Fruit fly (Drosophila melanogaster) whole organism, embryonic: Measurements from ENCODE around the gene AOX1.
A peak's percentile ranks its signal among the peaks of the same experiment; 100 is the strongest.

Experiments
- Awh ChIP-seq: fragments of 200-800 bp; sonication (Bioruptor generic); IDR thresholded peaks from 2 replicates; pipeline ENCODE4, ENCODE4 v1.3.6; 2022; ENCODE audit warnings: missing biosample characterization, missing genetic modification characterization
- CG11085 ChIP-seq: fragments of 200-800 bp; sonication (Bioruptor generic); IDR thresholded peaks from 2 replicates; pipeline ENCODE4 v1.3.6; 2022; ENCODE audit warnings: missing biosample characterization, missing genetic modification characterization
- CG11456 ChIP-seq: fragments of 200-800 bp; sonication (Bioruptor generic); IDR thresholded peaks from 3 replicates; pipeline ENCODE4 v1.3.6; 2022; ENCODE audit warnings: missing biosample characterization, missing genetic modification characterization
- CG11723 ChIP-seq: fragments of 200-800 bp; sonication (Bioruptor generic); optimal IDR thresholded peaks from 2 replicates; lab custom pipeline; 2017; ENCODE audit warnings: missing biosample characterization, mild to moderate bottlenecking, missing genetic modification characterization
- CG14860 ChIP-seq: fragments of 200-800 bp; sonication (Bioruptor generic); IDR thresholded peaks from 3 replicates; pipeline ENCODE4 v1.3.6; 2022; ENCODE audit warnings: missing biosample characterization, missing genetic modification characterization; ENCODE audit not compliant: partially characterized antibody
- CG15269 ChIP-seq: fragments of 200-800 bp; sonication (Bioruptor generic); optimal IDR thresholded peaks from 2 replicates; lab custom pipeline; 2018; ENCODE audit warnings: missing biosample characterization, mild to moderate bottlenecking, missing genetic modification characterization, moderate library complexity
- CG17361 ChIP-seq: fragments of 200-800 bp; sonication (Bioruptor generic); IDR thresholded peaks from 3 replicates; pipeline ENCODE4 v1.3.6; 2022; ENCODE audit warnings: missing biosample characterization, missing genetic modification characterization
- CG2712 ChIP-seq: fragments of 200-800 bp; optimal IDR thresholded peaks from 3 replicates; lab custom pipeline; 2019; ENCODE audit warnings: missing biosample characterization, mild to moderate bottlenecking, missing genetic modification characterization, moderate library complexity
- CG32532 ChIP-seq: fragments of 200-800 bp; sonication (Bioruptor generic); IDR thresholded peaks from 2 replicates; pipeline ENCODE4 v1.3.6; 2022; ENCODE audit warnings: missing biosample characterization, missing genetic modification characterization
- CG6813 ChIP-seq: fragments of 200-800 bp; sonication (Bioruptor generic); optimal IDR thresholded peaks from 2 replicates; lab custom pipeline; 2017; ENCODE audit warnings: missing biosample characterization, missing genetic modification characterization, mild to moderate bottlenecking, moderate library complexity, missing genetic modification reagents
- CG6854 ChIP-seq: fragments of 200-800 bp; sonication (Bioruptor generic); optimal IDR thresholded peaks from 3 replicates; lab custom pipeline; 2017; ENCODE audit warnings: missing biosample characterization, mild to moderate bottlenecking, missing genetic modification characterization
- CG7745 ChIP-seq: fragments of 200-800 bp; sonication (Bioruptor generic); optimal IDR thresholded peaks from 2 replicates; lab custom pipeline; 2018; ENCODE audit warnings: missing biosample characterization, mild to moderate bottlenecking, missing genetic modification characterization, moderate library complexity
- Camta ChIP-seq: fragments of 200-800 bp; sonication (Bioruptor generic); optimal IDR thresholded peaks from 2 replicates; lab custom pipeline; 2016; ENCODE audit warnings: missing biosample characterization, missing genetic modification characterization
- D19A ChIP-seq: fragments of 200-800 bp; optimal IDR thresholded peaks from 3 replicates; lab custom pipeline; 2019; ENCODE audit warnings: missing biosample characterization, mild to moderate bottlenecking, missing genetic modification characterization, moderate library complexity
- D19B ChIP-seq: fragments of 200-800 bp; sonication (Bioruptor generic); optimal IDR thresholded peaks from 2 replicates; lab custom pipeline; 2017; ENCODE audit warnings: missing biosample characterization, mild to moderate bottlenecking, missing genetic modification characterization
- Deaf1 ChIP-seq: fragments of 200-800 bp; optimal IDR thresholded peaks from 3 replicates; lab custom pipeline; 2019; ENCODE audit warnings: missing biosample characterization, mild to moderate bottlenecking, missing genetic modification characterization, moderate library complexity
- Dll ChIP-seq: fragments of 200-800 bp; sonication (Bioruptor generic); IDR thresholded peaks from 4 replicates; pipeline ENCODE4 v1.3.6; 2022; ENCODE audit warnings: missing biosample characterization, missing genetic modification characterization; ENCODE audit not compliant: partially characterized antibody
- Doc2 ChIP-seq: fragments of 200-800 bp; sonication (Bioruptor generic); IDR thresholded peaks from 2 replicates; pipeline ENCODE4 v1.3.6; 2022; ENCODE audit warnings: missing biosample characterization, missing genetic modification characterization
- Ets65A ChIP-seq: fragments of 200-800 bp; sonication (Bioruptor generic); peaks from one replicate; lab custom pipeline; 2016; ENCODE audit warnings: missing biosample characterization, missing genetic modification characterization
- Lpt ChIP-seq: fragments of >200 bp; optimal IDR thresholded peaks from 2 replicates; lab custom pipeline; 2018; ENCODE audit warnings: missing biosample characterization, missing genetic modification characterization
- NC2α ChIP-seq: fragments of 200-800 bp; sonication (Bioruptor generic); optimal IDR thresholded peaks from 2 replicates; lab custom pipeline; 2016; ENCODE audit warnings: missing biosample characterization, missing genetic modification characterization
- Nf-YC ChIP-seq: fragments of 200-800 bp; optimal IDR thresholded peaks from 3 replicates; lab custom pipeline; 2019; ENCODE audit warnings: missing biosample characterization, mild to moderate bottlenecking, missing genetic modification characterization, moderate library complexity
- Optix ChIP-seq: fragments of 200-800 bp; sonication (Bioruptor generic); IDR thresholded peaks from 3 replicates; pipeline ENCODE4 v1.3.6; 2022; ENCODE audit warnings: missing biosample characterization, missing genetic modification characterization
- Ssrp ChIP-seq: fragments of 200-800 bp; sonication (Bioruptor generic); optimal IDR thresholded peaks from 2 replicates; lab custom pipeline; 2018; ENCODE audit warnings: missing biosample characterization, mild to moderate bottlenecking, missing genetic modification characterization, moderate library complexity
- Vsx1 ChIP-seq: fragments of 200-800 bp; sonication (Bioruptor generic); optimal IDR thresholded peaks from 2 replicates; lab custom pipeline; 2017; ENCODE audit warnings: missing biosample characterization, mild to moderate bottlenecking, missing genetic modification characterization, missing genetic modification reagents
- Xbp1 ChIP-seq: fragments of 200-800 bp; sonication (Bioruptor generic); optimal IDR thresholded peaks from 3 replicates; lab custom pipeline; 2016; ENCODE audit warnings: missing biosample characterization, mild to moderate bottlenecking, missing genetic modification characterization
- abd-A ChIP-seq: fragments of 200-800 bp; sonication (Bioruptor generic); optimal IDR thresholded peaks from 3 replicates; lab custom pipeline; 2019; ENCODE audit warnings: missing biosample characterization, mild to moderate bottlenecking, missing genetic modification characterization, moderate library complexity
- ac ChIP-seq: fragments of 200-800 bp; sonication (Bioruptor generic); optimal IDR thresholded peaks from 3 replicates; lab custom pipeline; 2017; ENCODE audit warnings: missing biosample characterization, mild to moderate bottlenecking, missing genetic modification characterization
- crp ChIP-seq, 2 experiments: fragments of 200-800 bp; sonication (Bioruptor generic); optimal IDR thresholded peaks; 2 replicates in 1 of 2; 3 replicates in 1 of 2; lab custom pipeline; 2017; ENCODE audit warnings: missing biosample characterization in 2 of 2, missing genetic modification characterization in 2 of 2, mild to moderate bottlenecking in 1 of 2, moderate library complexity in 1 of 2
- gcm ChIP-seq: fragments of 200-800 bp; sonication (Bioruptor generic); optimal IDR thresholded peaks from 2 replicates; lab custom pipeline; 2019; ENCODE audit warnings: missing biosample characterization, mild to moderate bottlenecking, missing genetic modification characterization, moderate library complexity
- grn ChIP-seq: fragments of 200-800 bp; sonication (Bioruptor generic); optimal IDR thresholded peaks from 3 replicates; lab custom pipeline; 2017; ENCODE audit warnings: missing biosample characterization, missing genetic modification characterization
- gsb-n ChIP-seq: fragments of 200-800 bp; sonication (Bioruptor generic); optimal IDR thresholded peaks from 3 replicates; lab custom pipeline; 2018; ENCODE audit warnings: missing biosample characterization, mild to moderate bottlenecking, missing genetic modification characterization
- h ChIP-seq: fragments of >200 bp; optimal IDR thresholded peaks from 2 replicates; lab custom pipeline; 2017
- her ChIP-seq: fragments of 200-800 bp; sonication (Bioruptor generic); optimal IDR thresholded peaks from 2 replicates; lab custom pipeline; 2016; ENCODE audit warnings: missing biosample characterization, missing genetic modification characterization
- kni ChIP-seq: fragments of 200-800 bp; sonication (Bioruptor generic); optimal IDR thresholded peaks from 3 replicates; lab custom pipeline; 2017; ENCODE audit warnings: mild to moderate bottlenecking, missing biosample characterization, missing genetic modification reagents, missing genetic modification characterization
- lola ChIP-seq, 3 experiments: fragments of >200 bp in 2 of 3; fragments of 200-800 bp in 1 of 3; sonication (Bioruptor generic) in 1 of 3; optimal IDR thresholded peaks; 2 replicates each; lab custom pipeline; 2017 to 2019; ENCODE audit warnings: missing biosample characterization in 3 of 3, missing genetic modification characterization in 3 of 3, mild to moderate bottlenecking in 1 of 3, moderate library complexity in 1 of 3
- oc ChIP-seq: fragments of 200-800 bp; sonication (Bioruptor generic); optimal IDR thresholded peaks from 2 replicates; lab custom pipeline; 2018; ENCODE audit warnings: missing biosample characterization, mild to moderate bottlenecking, missing genetic modification characterization, moderate library complexity
- odd ChIP-seq: fragments of 200-800 bp; sonication (Bioruptor generic); optimal IDR thresholded peaks from 2 replicates; lab custom pipeline; 2017; ENCODE audit warnings: missing biosample characterization, mild to moderate bottlenecking, missing genetic modification characterization
- otp ChIP-seq: fragments of 200-800 bp; sonication (Bioruptor generic); IDR thresholded peaks from 3 replicates; pipeline ENCODE4, ENCODE4 v1.3.6; 2022; ENCODE audit warnings: missing biosample characterization, missing genetic modification characterization
- sens ChIP-seq: fragments of 200-800 bp; sonication (Bioruptor generic); peaks from one replicate; lab custom pipeline; 2016; ENCODE audit warnings: missing biosample characterization, missing genetic modification characterization
- sim ChIP-seq: fragments of 200-800 bp; sonication (Bioruptor generic); IDR thresholded peaks from 2 replicates; pipeline ENCODE4 v1.3.6; 2022; ENCODE audit warnings: missing biosample characterization, missing genetic modification characterization
- slp2 ChIP-seq: fragments of 200-800 bp; sonication (Bioruptor generic); optimal IDR thresholded peaks from 2 replicates; lab custom pipeline; 2016; ENCODE audit warnings: missing biosample characterization, missing genetic modification characterization
- stwl ChIP-seq: fragments of 200-800 bp; sonication (Bioruptor generic); optimal IDR thresholded peaks from 3 replicates; lab custom pipeline; 2018; ENCODE audit warnings: missing biosample characterization, mild to moderate bottlenecking, missing genetic modification characterization, moderate library complexity
- tin ChIP-seq: fragments of 200-800 bp; sonication (Bioruptor generic); optimal IDR thresholded peaks from 3 replicates; lab custom pipeline; 2016; ENCODE audit warnings: missing biosample characterization, missing genetic modification characterization
- tll ChIP-seq, 2 experiments: fragments of 200-800 bp in 1 of 2; fragments of >200 bp in 1 of 2; sonication (Bioruptor generic) in 1 of 2; optimal IDR thresholded peaks; 2 replicates each; lab custom pipeline; 2017 to 2019; ENCODE audit warnings: missing biosample characterization in 2 of 2, missing genetic modification characterization in 2 of 2, mild to moderate bottlenecking in 1 of 2, moderate library complexity in 1 of 2
- twi ChIP-seq: fragments of 200-800 bp; optimal IDR thresholded peaks from 2 replicates; lab custom pipeline; 2019; ENCODE audit warnings: missing biosample characterization, mild to moderate bottlenecking, missing genetic modification characterization, moderate library complexity
- vvl ChIP-seq: fragments of 200-800 bp; sonication (Bioruptor generic); IDR thresholded peaks from 2 replicates; pipeline ENCODE4 v1.3.6; 2022; ENCODE audit warnings: missing biosample characterization, missing genetic modification characterization
- zen ChIP-seq: fragments of 200-800 bp; sonication (Bioruptor generic); optimal IDR thresholded peaks from 3 replicates; lab custom pipeline; 2018; ENCODE audit warnings: missing biosample characterization, mild to moderate bottlenecking, missing genetic modification characterization, moderate library complexity

Gene AOX1

dm6 chr3R:15583447-15583846 lies 46.4 kb upstream of the AOX1 start:
- TF ChIP-seq twi (tag; lab: Kevin White, UChicago) (no peak), sens (GFP tag; lab: Kevin White, UChicago) (peak; percentile 20), zen (tag; lab: Kevin White, UChicago) (peak; percentile 70), oc (tag; lab: Kevin White, UChicago) (peak; percentile 28), tll (GFP tag; optimal IDR thresholded peaks at IDR 0.05; lab: Kevin White, UChicago) (peak in 1 of 2 experiments; percentile 58), CG11456 (no peak), Ets65A (peak; percentile 86), D19A (tag; lab: Kevin White, UChicago) (no peak)

- TF ChIP-seq ac (GFP tag; lab: Kevin White, UChicago) (peak; percentile 4), Nf-YC (tag; lab: Kevin White, UChicago) (no peak), CG15269 (tag; lab: Kevin White, UChicago) (no peak), CG14860 (no peak), stwl (tag; lab: Kevin White, UChicago) (no peak), NC2α (GFP tag; lab: Kevin White, UChicago) (no peak), crp (GFP tag; optimal IDR thresholded peaks at IDR 0.05; lab: Kevin White, UChicago) (no peak), odd (peak; percentile 40), otp (GFP tag; lab: Robert Waterston, UW) (no peak), tin (GFP tag; lab: Kevin White, UChicago) (no peak), Dll (no peak), CG7745 (tag; lab: Kevin White, UChicago) (peak; percentile 93), grn (GFP tag; lab: Kevin White, UChicago) (peak; percentile 89), gcm (GFP tag; lab: Kevin White, UChicago) (peak; percentile 9), kni (GFP tag; lab: Kevin White, UChicago) (peak; percentile 87), Vsx1 (peak; percentile 37), twi (tag; lab: Kevin White, UChicago) (peak; percentile 81), vvl (GFP tag; lab: Robert Waterston, UW) (0 out of 2 replicates have a peak, but pooled peaks have one; percentile 16), abd-A (tag; lab: Kevin White, UChicago) (peak; percentile 87), sim (no peak), gsb-n (tag; lab: Kevin White, UChicago) (peak; percentile 60), her (GFP tag; lab: Kevin White, UChicago) (no peak), Awh (peak; percentile 88), CG32532 (GFP tag; lab: Robert Waterston, UW) (no peak)
Observed at dm6 chr3R:15582526-15583155, 45.5 kb upstream of the AOX1 start.

- TF ChIP-seq Lpt (GFP tag; lab: Kevin White, UChicago) (no peak), Xbp1 (GFP tag; lab: Kevin White, UChicago) (no peak), CG6813 (GFP tag; lab: Kevin White, UChicago) (no peak), Camta (GFP tag; lab: Kevin White, UChicago) (no peak), CG11085 (no peak), CG17361 (GFP tag; lab: Robert Waterston, UW) (peak; percentile 65), CG2712 (tag; lab: Kevin White, UChicago) (peak; percentile 67), Optix (GFP tag; lab: Robert Waterston, UW) (no peak), CG6854 (GFP tag; lab: Kevin White, UChicago) (no peak), Ssrp (tag; lab: Kevin White, UChicago) (peak; percentile 4), tin (GFP tag; lab: Kevin White, UChicago) (peak; percentile 8), h (lab: Kevin White, UChicago) (no peak), Deaf1 (tag; lab: Kevin White, UChicago) (no peak), Doc2 (GFP tag; lab: Robert Waterston, UW) (no peak), D19B (GFP tag; lab: Kevin White, UChicago) (no peak), CG11456 (no peak), Awh (no peak), slp2 (GFP tag; lab: Kevin White, UChicago) (no peak), CG11723 (GFP tag; lab: Kevin White, UChicago) (no peak), lola (GFP tag; optimal IDR thresholded peaks at IDR 0.05; lab: Kevin White, UChicago) (peak in 1 of 3 experiments; percentile 69)
Observed at dm6 chr3R:15580719-15581118, 43.6 kb upstream of the AOX1 start.
